Worm (Caenorhabditis elegans) whole organism, early embryonic: ENCODE data around the gene C15C8.4.

Experiments used
- B0310.2 ChIP-seq: sonication (generic microtip); optimal IDR thresholded peaks from 2 replicates; lab custom pipeline; 2016; ENCODE audit warnings: mild to moderate bottlenecking, missing genetic modification characterization, missing compliant biosample characterization
- ama-1 ChIP-seq: fragments of 150-350 bp; optimal IDR thresholded peaks from 2 replicates; lab custom pipeline; 2014

ce11 chrV:12733465-12734248, 13.6 kb downstream of the C15C8.4 start, which contains the start of the genes dhs-21 and xbx-9:
- TF ChIP-seq B0310.2 (tag; lab: Kevin White, UChicago) = no peak
- no peak for TF ChIP-seq ama-1 (lab: Kevin White, UChicago)
